Fruit fly (Drosophila melanogaster) whole organism, prepupa: Measurements from ENCODE around the gene Klp31E.

Experiments
- Sox102F ChIP-seq: fragments of 200-800 bp; sonication (Bioruptor generic); optimal IDR thresholded peaks from 2 replicates; lab custom pipeline; 2016; ENCODE audit warnings: missing biosample characterization, mild to moderate bottlenecking, missing genetic modification characterization
- Sox15 ChIP-seq: fragments of 200-800 bp; sonication (Bioruptor generic); optimal IDR thresholded peaks from 3 replicates; lab custom pipeline; 2016; ENCODE audit warnings: missing biosample characterization, missing genetic modification characterization
- net ChIP-seq: fragments of 200-800 bp; sonication (Bioruptor generic); optimal IDR thresholded peaks from 3 replicates; lab custom pipeline; 2016; ENCODE audit warnings: missing biosample characterization, missing genetic modification characterization
- pdm3 ChIP-seq: fragments of 200-800 bp; sonication (Bioruptor generic); optimal IDR thresholded peaks from 3 replicates; lab custom pipeline; 2016; ENCODE audit warnings: missing biosample characterization, missing genetic modification characterization

dm6 chr2L:10379865-10380264 is 34.0 kb upstream of the Klp31E start, which contains the start of gene gny:
- no peak for TF ChIP-seq Sox102F (GFP tag; lab: Kevin White, UChicago)
- TF ChIP-seq pdm3 (GFP tag; lab: Kevin White, UChicago), result no peak
- TF ChIP-seq Sox15 (GFP tag; lab: Kevin White, UChicago), result no peak
- TF ChIP-seq net (GFP tag; lab: Kevin White, UChicago), result no peak
